Worm (Caenorhabditis elegans) whole organism, L1 larva: ENCODE results near the gene srh-122.

Experiments
- alr-1 ChIP-seq: fragments of 200-800 bp; sonication (Bioruptor generic); optimal IDR thresholded peaks from 2 replicates; lab custom pipeline; 2018; ENCODE audit warnings: borderline replicate concordance, mild to moderate bottlenecking, missing genetic modification characterization, missing compliant biosample characterization
- aly-2 ChIP-seq: fragments of 150-350 bp; optimal IDR thresholded peaks from 2 replicates; lab custom pipeline; 2014; ENCODE audit warnings: missing biosample characterization, missing genetic modification characterization
- ceh-88 ChIP-seq: fragments of 200-800 bp; sonication (Bioruptor generic); IDR thresholded peaks from 2 replicates; pipeline ENCODE4 v1.3.6; 2022; ENCODE audit warnings: missing genetic modification characterization, missing compliant biosample characterization
- efl-3 ChIP-seq: fragments of 200-800 bp; sonication (Bioruptor generic); optimal IDR thresholded peaks from 2 replicates; lab custom pipeline; 2018; ENCODE audit warnings: mild to moderate bottlenecking, missing genetic modification characterization, missing compliant biosample characterization
- elt-2 ChIP-seq: sonication (generic microtip); optimal IDR thresholded peaks from 2 replicates; lab custom pipeline; 2016; ENCODE audit warnings: missing genetic modification characterization, mild to moderate bottlenecking, inconsistent platforms, missing compliant biosample characterization, missing genetic modification reagents
- fkh-4 ChIP-seq: sonication (generic microtip); optimal IDR thresholded peaks from 2 replicates; lab custom pipeline; 2016; ENCODE audit warnings: missing compliant biosample characterization, missing genetic modification characterization, borderline replicate concordance
- grh-1 ChIP-seq: fragments of 200-800 bp; sonication (Bioruptor generic); IDR thresholded peaks from 2 replicates; pipeline ENCODE4 v1.3.6; 2022; ENCODE audit warnings: missing genetic modification reagents, missing genetic modification characterization, missing compliant biosample characterization
- hlh-17 ChIP-seq: fragments of 200-800 bp; sonication (Bioruptor generic); optimal IDR thresholded peaks from 2 replicates; lab custom pipeline; 2018; ENCODE audit warnings: missing genetic modification characterization, mild to moderate bottlenecking, missing compliant biosample characterization, moderate library complexity, borderline replicate concordance
- isw-1 ChIP-seq: fragments of 200-800 bp; sonication (Bioruptor generic); IDR thresholded peaks from 2 replicates; pipeline ENCODE4 v1.3.6; 2022; ENCODE audit warnings: missing genetic modification characterization, missing compliant biosample characterization
- jun-1 ChIP-seq: fragments of 150-350 bp; optimal IDR thresholded peaks from 2 replicates; lab custom pipeline; 2014; ENCODE audit warnings: missing biosample characterization, missing genetic modification reagents, missing genetic modification characterization
- lin-13 ChIP-seq: fragments of 150-350 bp; optimal IDR thresholded peaks from 2 replicates; lab custom pipeline; 2014; ENCODE audit warnings: missing biosample characterization, missing genetic modification reagents, missing genetic modification characterization
- lir-3 ChIP-seq: sonication (generic microtip); optimal IDR thresholded peaks from 2 replicates; lab custom pipeline; 2016; ENCODE audit warnings: mild to moderate bottlenecking, missing genetic modification characterization, moderate library complexity, missing compliant biosample characterization; ENCODE audit not compliant: poor library complexity
- nhr-20 ChIP-seq: sonication (generic microtip); optimal IDR thresholded peaks from 2 replicates; lab custom pipeline; 2016; ENCODE audit warnings: mild to moderate bottlenecking, missing genetic modification characterization, missing compliant biosample characterization
- nhr-90 ChIP-seq: sonication (generic microtip); optimal IDR thresholded peaks from 2 replicates; lab custom pipeline; 2016; ENCODE audit warnings: mild to moderate bottlenecking, missing genetic modification characterization, missing compliant biosample characterization; ENCODE audit not compliant: poor library complexity
- sptf-1 ChIP-seq: fragments of 150-350 bp; optimal IDR thresholded peaks from 2 replicates; lab custom pipeline; 2014; ENCODE audit warnings: missing biosample characterization, missing genetic modification characterization
- unc-30 ChIP-seq: sonication (generic microtip); optimal IDR thresholded peaks from 2 replicates; lab custom pipeline; 2017; ENCODE audit warnings: missing biosample characterization, missing genetic modification characterization
- ztf-4 ChIP-seq: fragments of 150-350 bp; optimal IDR thresholded peaks from 2 replicates; lab custom pipeline; 2014; ENCODE audit warnings: missing biosample characterization, missing genetic modification characterization

The srh-122 gene

DNA sequence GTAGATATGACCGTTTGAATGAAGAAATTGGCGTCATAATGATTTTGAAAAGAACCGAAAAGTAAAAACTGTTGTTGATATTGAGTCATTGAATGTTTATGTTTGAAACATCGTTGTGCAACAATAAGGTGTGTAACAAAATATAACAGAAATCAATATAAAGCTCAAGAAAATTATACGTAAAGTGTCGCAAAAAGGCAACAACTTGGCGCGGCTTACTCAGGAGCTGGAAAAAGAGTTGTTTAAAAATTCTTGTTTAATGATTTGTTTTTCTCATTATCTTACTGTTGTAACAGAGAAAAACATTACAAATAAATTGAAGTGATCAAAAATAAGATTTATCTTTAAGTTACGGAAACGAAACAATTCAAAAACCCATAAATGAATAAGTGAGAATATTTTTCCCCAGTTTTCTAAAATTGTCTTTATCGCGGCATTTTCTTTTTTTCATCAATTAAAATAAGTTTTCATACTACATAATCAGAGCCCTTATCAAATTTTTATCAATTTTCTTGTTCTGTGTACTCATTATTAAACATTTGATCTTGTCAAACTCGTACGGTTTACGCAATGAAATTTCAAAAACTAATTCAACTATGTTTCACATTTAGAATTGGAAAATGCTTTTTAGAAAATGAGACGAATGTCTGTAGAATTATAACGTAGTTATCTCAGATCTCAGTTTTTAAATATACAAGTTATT is 49.9 kb downstream of the srh-122 start, which contains the start of gene ZK1037.6:
Gene ZK1037.6 (minus strand): TSS at position 51 of the 703 bp plus-strand sequence.
- no peak for TF ChIP-seq ceh-88 (GFP tag; lab: Robert Waterston, UW)
- no peak for TF ChIP-seq alr-1 (tag; lab: Kevin White, UChicago)
- peak; percentile 27 for TF ChIP-seq jun-1
- no peak for TF ChIP-seq sptf-1 (tag; lab: Kevin White, UChicago)
- TF ChIP-seq unc-30 (tag; lab: Kevin White, UChicago) = no peak
- no peak for TF ChIP-seq hlh-17 (GFP tag; lab: Kevin White, UChicago)
- peak; percentile 90 for TF ChIP-seq elt-2 (tag; lab: Kevin White, UChicago)
- no peak for TF ChIP-seq isw-1
- no peak for TF ChIP-seq nhr-20
- TF ChIP-seq nhr-90 (tag; lab: Kevin White, UChicago) = no peak
- no peak for TF ChIP-seq fkh-4 (tag; lab: Kevin White, UChicago)
- no peak for TF ChIP-seq lir-3 (tag; lab: Kevin White, UChicago)
- TF ChIP-seq grh-1 = no peak
- TF ChIP-seq efl-3 = no peak
- TF ChIP-seq ztf-4 (tag; lab: Kevin White, UChicago) = no peak
- TF ChIP-seq aly-2 (tag; lab: Kevin White, UChicago) = no peak
- no peak for TF ChIP-seq lin-13 (GFP tag; lab: Kevin White, UChicago)
